Fruit fly (Drosophila melanogaster) whole organism: ENCODE results near the gene Svip.

Source experiments
- CG8478 ChIP-seq: fragments of >200 bp; optimal IDR thresholded peaks from 2 replicates; lab custom pipeline; 2018; ENCODE audit warnings: inconsistent platforms
- Dll ChIP-seq: fragments of >200 bp; optimal IDR thresholded peaks from 2 replicates; lab custom pipeline; 2017
- pan ChIP-seq: fragments of >200 bp; optimal IDR thresholded peaks from 2 replicates; lab custom pipeline; 2017
- psq ChIP-seq: fragments of >200 bp; optimal IDR thresholded peaks from 2 replicates; lab custom pipeline; 2017
- usp ChIP-seq: fragments of >200 bp; optimal IDR thresholded peaks from 2 replicates; lab custom pipeline; 2017; ENCODE audit warnings: missing biosample characterization, missing genetic modification characterization, mixed read lengths

dm6 chr3L:9333745-9334382, 24.9 kb upstream of the Svip start, which contains the start of gene PGRP-LA:
- TF ChIP-seq Dll (no peak), psq (lab: Kevin White, UChicago) (no peak), usp (no peak), pan (lab: Kevin White, UChicago) (no peak), CG8478 (lab: Kevin White, UChicago) (no peak)
